Fruit fly (Drosophila melanogaster) whole organism, prepupa: Measurements from ENCODE around the gene CG4650.
"Not testable (repeated sequence)": the region's sequence is repeated elsewhere in the genome, so short reads cannot be mapped to it uniquely, and the experiment has no call there.

Source experiments
- CG10669 ChIP-seq: fragments of 200-800 bp; sonication (Bioruptor generic); optimal IDR thresholded peaks from 3 replicates; lab custom pipeline; 2018; ENCODE audit warnings: missing biosample characterization, mild to moderate bottlenecking, missing genetic modification characterization, moderate library complexity
- CG11294 ChIP-seq: fragments of 200-800 bp; sonication (Bioruptor generic); IDR thresholded peaks from 2 replicates; pipeline ENCODE4 v1.3.6; 2022; ENCODE audit warnings: missing biosample characterization, missing genetic modification characterization
- CG11762 ChIP-seq: fragments of 200-800 bp; sonication (Bioruptor generic); optimal IDR thresholded peaks from 3 replicates; lab custom pipeline; 2016; ENCODE audit warnings: missing biosample characterization, missing genetic modification characterization; ENCODE audit not compliant: insufficient read depth
- CG11902 ChIP-seq: fragments of 200-800 bp; sonication (Bioruptor generic); optimal IDR thresholded peaks from 3 replicates; lab custom pipeline; 2016; ENCODE audit warnings: missing biosample characterization, missing genetic modification characterization
- CG16779 ChIP-seq: fragments of 200-800 bp; sonication (Bioruptor generic); optimal IDR thresholded peaks from 3 replicates; lab custom pipeline; 2017; ENCODE audit warnings: missing biosample characterization, mild to moderate bottlenecking, missing genetic modification characterization
- CG3919 ChIP-seq: fragments of 200-800 bp; sonication (Bioruptor generic); optimal IDR thresholded peaks from 3 replicates; lab custom pipeline; 2016; ENCODE audit warnings: missing biosample characterization, missing genetic modification characterization
- CG6163 ChIP-seq: fragments of 200-800 bp; sonication (Bioruptor generic); IDR thresholded peaks from 3 replicates; pipeline ENCODE4 v1.3.6; 2022; ENCODE audit warnings: missing biosample characterization, missing genetic modification characterization
- CG6276 ChIP-seq: fragments of 200-800 bp; sonication (Bioruptor generic); optimal IDR thresholded peaks from 2 replicates; lab custom pipeline; 2017; ENCODE audit warnings: missing biosample characterization, mild to moderate bottlenecking, missing genetic modification characterization
- CG6854 ChIP-seq: fragments of 200-800 bp; sonication (Bioruptor generic); optimal IDR thresholded peaks from 2 replicates; lab custom pipeline; 2017; ENCODE audit warnings: missing biosample characterization, mild to moderate bottlenecking, missing genetic modification characterization
- CG7368 ChIP-seq: fragments of 200-800 bp; sonication (Bioruptor generic); optimal IDR thresholded peaks from 3 replicates; lab custom pipeline; 2016; ENCODE audit warnings: missing biosample characterization, missing genetic modification characterization
- CG9139 ChIP-seq: fragments of 200-800 bp; sonication (Bioruptor generic); optimal IDR thresholded peaks from 3 replicates; lab custom pipeline; 2017; ENCODE audit warnings: missing biosample characterization, mild to moderate bottlenecking, missing genetic modification characterization
- Eip75B ChIP-seq: fragments of 200-800 bp; sonication (Bioruptor generic); optimal IDR thresholded peaks from 3 replicates; lab custom pipeline; 2016; ENCODE audit warnings: missing biosample characterization, missing genetic modification characterization
- Eip93F ChIP-seq: fragments of 200-800 bp; sonication (Bioruptor generic); optimal IDR thresholded peaks from 2 replicates; lab custom pipeline; 2016; ENCODE audit warnings: missing biosample characterization, mild to moderate bottlenecking, missing genetic modification characterization
- Ets21C ChIP-seq: fragments of 200-800 bp; sonication (Bioruptor generic); optimal IDR thresholded peaks from 3 replicates; lab custom pipeline; 2016; ENCODE audit warnings: missing biosample characterization, missing genetic modification characterization
- Ets96B ChIP-seq: fragments of 200-800 bp; optimal IDR thresholded peaks from 2 replicates; lab custom pipeline; 2019; ENCODE audit warnings: missing biosample characterization, mild to moderate bottlenecking, missing genetic modification characterization, moderate library complexity
- Hr38 ChIP-seq: sonication (Bioruptor generic); optimal IDR thresholded peaks from 2 replicates; lab custom pipeline; 2016; ENCODE audit warnings: missing biosample characterization, missing genetic modification characterization
- Hr39 ChIP-seq: fragments of 200-800 bp; sonication (Bioruptor generic); optimal IDR thresholded peaks from 2 replicates; lab custom pipeline; 2016; ENCODE audit warnings: missing biosample characterization, missing genetic modification characterization
- Sox102F ChIP-seq: fragments of 200-800 bp; sonication (Bioruptor generic); optimal IDR thresholded peaks from 2 replicates; lab custom pipeline; 2016; ENCODE audit warnings: missing biosample characterization, mild to moderate bottlenecking, missing genetic modification characterization
- cyc ChIP-seq: fragments of 200-800 bp; sonication (Bioruptor generic); optimal IDR thresholded peaks from 3 replicates; lab custom pipeline; 2016; ENCODE audit warnings: missing biosample characterization, missing genetic modification characterization
- salr ChIP-seq, 2 experiments: fragments of 200-800 bp; sonication (Bioruptor generic); optimal IDR thresholded peaks; 3 replicates each; lab custom pipeline; 2016 to 2018; ENCODE audit warnings: missing biosample characterization in 2 of 2, missing genetic modification characterization in 2 of 2, mild to moderate bottlenecking in 1 of 2
- spab ChIP-seq: fragments of 200-800 bp; sonication (Bioruptor generic); optimal IDR thresholded peaks from 2 replicates; lab custom pipeline; 2017; ENCODE audit warnings: missing biosample characterization, mild to moderate bottlenecking, missing genetic modification characterization, missing genetic modification reagents
- ss ChIP-seq, 2 experiments: fragments of 200-800 bp; sonication (Bioruptor generic); optimal IDR thresholded peaks; 2 replicates in 1 of 2; 3 replicates in 1 of 2; lab custom pipeline; 2017 to 2018; ENCODE audit warnings: mild to moderate bottlenecking in 2 of 2, missing biosample characterization in 2 of 2, missing genetic modification characterization in 2 of 2, moderate library complexity in 1 of 2
- svp ChIP-seq: fragments of 200-800 bp; sonication (Bioruptor generic); peaks from one replicate; lab custom pipeline; 2016; ENCODE audit warnings: missing biosample characterization, missing genetic modification characterization

CG4650 gene

DNA sequence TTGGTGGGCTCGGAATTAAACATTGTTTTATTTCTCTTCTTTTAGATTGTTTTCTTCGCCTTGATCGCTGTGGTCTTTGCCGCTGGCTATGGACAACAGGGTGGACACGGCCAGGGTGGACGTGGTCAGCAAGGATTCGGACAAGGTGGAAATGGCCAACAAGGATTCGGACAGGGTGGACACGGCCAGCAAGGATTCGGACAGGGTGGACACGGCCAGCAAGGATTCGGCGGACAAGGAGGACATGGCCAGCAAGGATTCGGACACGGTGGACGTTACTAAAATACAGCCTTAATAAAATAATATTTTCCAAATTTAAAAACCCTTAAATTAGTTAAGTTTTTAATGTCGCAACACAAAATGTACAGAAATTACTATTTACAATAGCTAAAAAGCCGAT lies 31.4 kb downstream of the CG4650 start:
- TF ChIP-seq svp (GFP tag; lab: Kevin White, UChicago) (no peak), CG3919 (GFP tag; lab: Kevin White, UChicago) (no peak), CG9139 (GFP tag; lab: Kevin White, UChicago) (no peak), CG7368 (GFP tag; lab: Kevin White, UChicago) (no peak), ss (GFP tag; optimal IDR thresholded peaks at IDR 0.05; lab: Kevin White, UChicago) (no peak), Eip93F (GFP tag; lab: Kevin White, UChicago) (no peak), salr (GFP tag; optimal IDR thresholded peaks at IDR 0.05; lab: Kevin White, UChicago) (no peak), Ets96B (no peak), CG11294 (no peak), Eip75B (no peak), Hr38 (no peak), Hr39 (GFP tag; lab: Kevin White, UChicago) (no peak), CG16779 (tag; lab: Kevin White, UChicago) (no peak)

DNA sequence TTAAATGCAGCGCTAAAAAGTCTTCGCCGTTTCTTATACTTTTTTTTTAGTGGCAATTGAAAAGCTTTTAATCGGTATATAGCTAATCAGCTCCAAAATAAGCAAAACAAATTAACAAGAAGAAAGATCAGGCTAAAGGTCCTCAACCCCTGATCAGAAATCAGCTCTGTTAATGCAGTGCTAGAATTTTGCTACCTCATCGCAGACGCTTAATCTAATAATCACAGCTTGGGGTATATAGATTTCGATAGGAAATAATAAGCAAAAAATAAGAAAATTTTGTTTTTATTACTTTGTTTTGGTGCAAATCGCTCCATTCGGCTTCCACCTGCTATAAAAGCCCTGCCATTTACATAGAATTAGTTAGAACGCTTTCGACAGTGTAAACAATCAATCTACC lies 31.9 kb downstream of the CG4650 start, which contains the start of gene CG34166:
Gene CG34166, plus strand, starts transcription at position 301 of the 400 bp plus-strand sequence.
- TF ChIP-seq CG6163 (GFP tag; lab: Robert Waterston, UW); CG11762 (GFP tag; lab: Kevin White, UChicago); CG10669 (GFP tag; lab: Kevin White, UChicago): not testable (repeated sequence)

DNA sequence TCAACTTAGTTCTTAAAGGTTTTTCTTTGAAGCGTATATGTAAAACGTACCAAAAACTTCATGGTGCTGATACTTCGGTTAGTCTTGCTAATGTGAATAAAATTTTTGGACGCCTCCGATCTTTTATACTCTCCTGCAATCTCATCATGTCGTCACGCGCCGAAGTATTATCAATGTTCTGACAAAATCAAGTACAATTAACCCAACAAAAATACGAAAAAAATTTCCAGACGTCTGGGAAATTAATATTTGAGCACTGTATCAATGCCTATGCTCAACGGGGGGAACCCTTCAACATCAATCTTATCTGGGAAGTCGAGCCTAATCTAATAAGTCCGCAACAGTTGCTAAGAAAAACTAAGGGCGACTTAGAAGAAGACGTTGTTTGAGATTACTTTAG lies 33.0 kb downstream of the CG4650 start, which contains the start of gene CG42586:
Gene CG42586, minus strand, starts transcription at position 101 of the 400 bp plus-strand sequence.
- not testable (repeated sequence) for TF ChIP-seq CG9139 (GFP tag; lab: Kevin White, UChicago); Eip75B; salr (GFP tag; optimal IDR thresholded peaks at IDR 0.05; lab: Kevin White, UChicago)
- TF ChIP-seq, all 60 proteins: peak for 0; not testable (repeated sequence) for 60

DNA sequence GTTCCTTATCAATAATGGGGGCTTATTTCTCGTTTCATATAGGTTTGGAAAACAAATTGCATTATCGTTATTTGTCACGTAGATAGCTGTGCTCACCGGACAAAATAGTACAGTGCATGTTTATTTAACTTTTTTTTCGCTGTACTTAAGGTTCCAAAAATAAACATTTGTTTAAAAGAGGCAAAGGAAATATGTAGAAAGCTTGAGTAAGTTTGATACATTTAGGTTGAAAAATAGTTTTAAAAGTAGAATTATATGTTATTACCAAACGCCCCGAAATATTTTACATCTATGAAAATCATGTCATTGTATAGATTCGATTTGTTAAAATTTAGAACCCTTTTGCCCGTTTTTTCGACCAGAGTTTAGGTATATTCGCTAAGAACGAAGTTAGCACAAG lies 35.2 kb downstream of the CG4650 start, which contains the start of gene CG42585:
Gene CG42585, plus strand, starts transcription at position 301 of the 400 bp plus-strand sequence.
- not testable (repeated sequence) for TF ChIP-seq CG11762 (GFP tag; lab: Kevin White, UChicago); CG11902; CG6854 (GFP tag; lab: Kevin White, UChicago)

DNA sequence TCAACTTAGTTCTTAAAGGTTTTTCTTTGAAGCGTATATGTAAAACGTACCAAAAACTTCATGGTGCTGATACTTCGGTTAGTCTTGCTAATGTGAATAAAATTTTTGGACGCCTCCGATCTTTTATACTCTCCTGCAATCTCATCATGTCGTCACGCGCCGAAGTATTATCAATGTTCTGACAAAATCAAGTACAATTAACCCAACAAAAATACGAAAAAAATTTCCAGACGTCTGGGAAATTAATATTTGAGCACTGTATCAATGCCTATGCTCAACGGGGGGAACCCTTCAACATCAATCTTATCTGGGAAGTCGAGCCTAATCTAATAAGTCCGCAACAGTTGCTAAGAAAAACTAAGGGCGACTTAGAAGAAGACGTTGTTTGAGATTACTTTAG lies 37.1 kb downstream of the CG4650 start, which contains the start of gene CG31775:
Gene CG31775, minus strand, starts transcription at position 101 of the 400 bp plus-strand sequence.
- not testable (repeated sequence) for TF ChIP-seq cyc, CG11762, Ets21C (GFP tag; lab: Kevin White, UChicago)

DNA sequence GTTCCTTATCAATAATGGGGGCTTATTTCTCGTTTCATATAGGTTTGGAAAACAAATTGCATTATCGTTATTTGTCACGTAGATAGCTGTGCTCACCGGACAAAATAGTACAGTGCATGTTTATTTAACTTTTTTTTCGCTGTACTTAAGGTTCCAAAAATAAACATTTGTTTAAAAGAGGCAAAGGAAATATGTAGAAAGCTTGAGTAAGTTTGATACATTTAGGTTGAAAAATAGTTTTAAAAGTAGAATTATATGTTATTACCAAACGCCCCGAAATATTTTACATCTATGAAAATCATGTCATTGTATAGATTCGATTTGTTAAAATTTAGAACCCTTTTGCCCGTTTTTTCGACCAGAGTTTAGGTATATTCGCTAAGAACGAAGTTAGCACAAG lies 39.2 kb downstream of the CG4650 start, which contains the start of gene CG31835:
Gene CG31835, plus strand, starts transcription at position 301 of the 400 bp plus-strand sequence.
- TF ChIP-seq CG6276 (GFP tag; lab: Kevin White, UChicago); spab (GFP tag; lab: Kevin White, UChicago); Hr38: not testable (repeated sequence)

DNA sequence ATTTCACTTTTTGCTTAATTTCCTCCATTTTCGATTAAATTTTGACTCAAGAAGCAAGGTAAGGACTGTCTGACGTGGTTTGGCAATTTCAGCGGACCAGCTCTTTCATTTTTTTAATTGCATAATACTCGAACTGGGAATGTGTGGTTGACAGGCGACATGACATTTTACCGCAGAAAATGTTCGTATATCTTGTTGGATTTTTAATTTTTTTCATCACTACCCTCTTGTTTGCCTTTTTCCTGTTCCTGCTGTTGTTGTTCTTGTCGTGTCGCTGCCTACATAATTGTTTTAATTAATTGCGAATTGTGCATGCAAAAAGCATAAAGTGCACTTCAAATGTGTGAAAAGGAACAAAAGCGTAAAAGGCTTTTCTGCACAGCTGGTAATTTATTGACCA lies 44.7 kb downstream of the CG4650 start, which contains the start of gene CG42685:
Gene CG42685, minus strand, starts transcription at position 101 of the 400 bp plus-strand sequence.
- TF ChIP-seq Eip75B, result no peak
- no peak for TF ChIP-seq Sox102F
